Worm (Caenorhabditis elegans) whole organism, L2 larva: ENCODE results near the gene ZK688.5.

ENCODE experiments used
- C34F6.9 ChIP-seq: fragments of 150-350 bp; optimal IDR thresholded peaks from 2 replicates; lab custom pipeline; 2014; ENCODE audit warnings: missing biosample characterization, missing genetic modification characterization
- F13H6.1 ChIP-seq: sonication (generic microtip); optimal IDR thresholded peaks from 2 replicates; lab custom pipeline; 2016; ENCODE audit warnings: missing genetic modification characterization, missing compliant biosample characterization
- R02D3.7 ChIP-seq: fragments of 150-350 bp; optimal IDR thresholded peaks from 2 replicates; lab custom pipeline; 2014; ENCODE audit warnings: missing biosample characterization, missing genetic modification characterization
- Y55F3AM.14 ChIP-seq: fragments of 200-800 bp; sonication (Bioruptor generic); optimal IDR thresholded peaks from 2 replicates; lab custom pipeline; 2018; ENCODE audit warnings: mild to moderate bottlenecking, missing genetic modification characterization, missing compliant biosample characterization
- alr-1 ChIP-seq: fragments of 150-350 bp; optimal IDR thresholded peaks from 2 replicates; lab custom pipeline; 2014; ENCODE audit warnings: missing biosample characterization, missing genetic modification characterization
- aly-2 ChIP-seq: fragments of 150-350 bp; optimal IDR thresholded peaks from 2 replicates; lab custom pipeline; 2014; ENCODE audit warnings: missing biosample characterization, missing genetic modification characterization
- ama-1 ChIP-seq: fragments of 150-350 bp; optimal IDR thresholded peaks from 2 replicates; lab custom pipeline; 2018; ENCODE audit warnings: inconsistent platforms
- blmp-1 ChIP-seq: sonication (generic microtip); optimal IDR thresholded peaks from 2 replicates; lab custom pipeline; 2017; ENCODE audit warnings: missing genetic modification characterization, mild to moderate bottlenecking, missing compliant biosample characterization, antibody characterized with exemption, moderate library complexity; ENCODE audit not compliant: insufficient read depth
- ceh-16 ChIP-seq: fragments of 150-350 bp; optimal IDR thresholded peaks from 2 replicates; lab custom pipeline; 2014; ENCODE audit warnings: missing biosample characterization, missing genetic modification characterization
- crh-2 ChIP-seq: sonication (generic microtip); optimal IDR thresholded peaks from 2 replicates; lab custom pipeline; 2017; ENCODE audit warnings: missing biosample characterization, missing genetic modification characterization
- elt-1 ChIP-seq: fragments of 150-350 bp; optimal IDR thresholded peaks from 2 replicates; lab custom pipeline; 2014; ENCODE audit warnings: missing biosample characterization, missing genetic modification characterization
- fos-1 ChIP-seq: fragments of 150-350 bp; optimal IDR thresholded peaks from 2 replicates; lab custom pipeline; 2014; ENCODE audit warnings: missing biosample characterization, missing genetic modification characterization
- gmeb-1 ChIP-seq: fragments of 150-350 bp; optimal IDR thresholded peaks from 2 replicates; lab custom pipeline; 2014; ENCODE audit warnings: missing biosample characterization, missing genetic modification characterization
- lin-13 ChIP-seq: fragments of 150-350 bp; optimal IDR thresholded peaks from 2 replicates; lab custom pipeline; 2014; ENCODE audit warnings: missing biosample characterization, missing genetic modification reagents, missing genetic modification characterization
- lin-39 ChIP-seq: fragments of 150-350 bp; optimal IDR thresholded peaks from 2 replicates; lab custom pipeline; 2014; ENCODE audit warnings: missing biosample characterization, missing genetic modification reagents, missing genetic modification characterization
- lsy-2 ChIP-seq, 2 experiments: fragments of 150-350 bp in 1 of 2; sonication (generic microtip) in 1 of 2; optimal IDR thresholded peaks; 2 replicates each; lab custom pipeline; 2014 to 2017; ENCODE audit warnings: missing biosample characterization in 2 of 2, missing genetic modification characterization in 2 of 2
- mab-5 ChIP-seq: fragments of 150-350 bp; optimal IDR thresholded peaks from 2 replicates; lab custom pipeline; 2014; ENCODE audit warnings: missing biosample characterization, missing genetic modification characterization
- nhr-10 ChIP-seq: sonication (generic microtip); optimal IDR thresholded peaks from 2 replicates; lab custom pipeline; 2017; ENCODE audit warnings: missing biosample characterization, missing genetic modification characterization
- nhr-11 ChIP-seq: fragments of 150-350 bp; optimal IDR thresholded peaks from 2 replicates; lab custom pipeline; 2014; ENCODE audit warnings: missing biosample characterization, missing genetic modification characterization
- nhr-12 ChIP-seq: fragments of 150-350 bp; optimal IDR thresholded peaks from 2 replicates; lab custom pipeline; 2014; ENCODE audit warnings: missing biosample characterization, missing genetic modification characterization
- nhr-129 ChIP-seq: fragments of 150-350 bp; optimal IDR thresholded peaks from 2 replicates; lab custom pipeline; 2014; ENCODE audit warnings: missing biosample characterization, missing genetic modification characterization
- nhr-21 ChIP-seq: fragments of 150-350 bp; optimal IDR thresholded peaks from 2 replicates; lab custom pipeline; 2014; ENCODE audit warnings: missing biosample characterization, missing genetic modification characterization
- nhr-23 ChIP-seq: fragments of 150-350 bp; optimal IDR thresholded peaks from 2 replicates; lab custom pipeline; 2014; ENCODE audit warnings: missing biosample characterization, missing genetic modification reagents, missing genetic modification characterization
- nhr-237 ChIP-seq: fragments of 150-350 bp; optimal IDR thresholded peaks from 2 replicates; lab custom pipeline; 2014; ENCODE audit warnings: missing biosample characterization, missing genetic modification characterization
- nhr-25 ChIP-seq: fragments of 150-350 bp; sonication (generic microtip); optimal IDR thresholded peaks from 3 replicates; lab custom pipeline; 2014; ENCODE audit warnings: missing biosample characterization, missing genetic modification characterization
- nhr-6 ChIP-seq: fragments of 150-350 bp; optimal IDR thresholded peaks from 2 replicates; lab custom pipeline; 2014; ENCODE audit warnings: missing biosample characterization, missing genetic modification characterization
- nhr-77 ChIP-seq: fragments of 150-350 bp; optimal IDR thresholded peaks from 2 replicates; lab custom pipeline; 2014; ENCODE audit warnings: missing biosample characterization, missing genetic modification characterization
- sem-4 ChIP-seq: fragments of 150-350 bp; optimal IDR thresholded peaks from 2 replicates; lab custom pipeline; 2014; ENCODE audit warnings: missing biosample characterization, missing genetic modification reagents, missing genetic modification characterization
- sma-3 ChIP-seq: sonication (generic microtip); optimal IDR thresholded peaks from 2 replicates; lab custom pipeline; 2016; ENCODE audit warnings: missing genetic modification reagents, missing genetic modification characterization, missing compliant biosample characterization
- snpc-4 ChIP-seq: fragments of 150-350 bp; optimal IDR thresholded peaks from 2 replicates; lab custom pipeline; 2014; ENCODE audit warnings: missing biosample characterization, missing genetic modification characterization
- unc-39 ChIP-seq: fragments of 150-350 bp; optimal IDR thresholded peaks from 2 replicates; lab custom pipeline; 2014; ENCODE audit warnings: missing biosample characterization, missing genetic modification characterization
- unc-55 ChIP-seq: fragments of 150-350 bp; sonication (generic microtip); optimal IDR thresholded peaks from 3 replicates; lab custom pipeline; 2014; ENCODE audit warnings: missing biosample characterization, missing genetic modification reagents, missing genetic modification characterization
- ztf-1 ChIP-seq: fragments of 200-800 bp; sonication (Bioruptor generic); conservative IDR thresholded peaks from 2 replicates; pipeline ENCODE4 v1.3.6; 2022; ENCODE audit warnings: missing genetic modification characterization, missing compliant biosample characterization
- ztf-4 ChIP-seq: fragments of 150-350 bp; optimal IDR thresholded peaks from 2 replicates; lab custom pipeline; 2014; ENCODE audit warnings: missing biosample characterization, missing genetic modification characterization

ZK688.5 gene

ce11 chrIII:7937548-7937947, 46.1 kb upstream of the ZK688.5 start, which contains the start of gene C29E4.10:
C29E4.10 (plus strand) TSS chrIII:7937848.
- no peak for TF ChIP-seq ama-1 (lab: Kevin White, UChicago)

DNA sequence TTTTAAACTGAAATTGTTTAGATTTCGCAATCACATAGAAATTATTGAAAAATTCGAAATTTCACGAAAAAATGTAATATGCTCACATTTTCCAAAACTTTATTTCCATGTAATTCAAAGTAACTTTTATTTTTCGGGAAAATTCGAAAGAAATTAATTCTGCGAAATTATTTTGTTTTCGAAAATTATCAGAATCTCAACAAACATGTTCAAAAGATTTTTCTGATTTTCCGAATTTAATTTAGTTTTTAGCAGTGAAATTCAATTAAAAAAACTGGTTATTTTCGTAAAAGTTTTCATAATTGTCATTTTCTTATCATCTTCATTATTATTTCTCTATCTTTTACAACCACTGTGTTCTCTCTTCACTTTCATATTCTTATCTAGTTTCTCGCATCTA, 41.8 kb upstream of the ZK688.5 start, which contains the start of gene ran-2:
Gene ran-2 (plus strand): TSS at position 301 of the 400 bp plus-strand sequence.
- TF ChIP-seq mab-5 (tag; lab: Kevin White, UChicago), result no peak
- peak; percentile 6 for TF ChIP-seq blmp-1 (tag; lab: Kevin White, UChicago)
- no peak for TF ChIP-seq nhr-21 (tag; lab: Kevin White, UChicago)
- no peak for TF ChIP-seq nhr-23 (tag; lab: Kevin White, UChicago)
- no peak for TF ChIP-seq unc-39 (tag; lab: Kevin White, UChicago)
- TF ChIP-seq snpc-4, result no peak
- TF ChIP-seq fos-1 (tag; lab: Kevin White, UChicago), result peak; percentile 34

DNA sequence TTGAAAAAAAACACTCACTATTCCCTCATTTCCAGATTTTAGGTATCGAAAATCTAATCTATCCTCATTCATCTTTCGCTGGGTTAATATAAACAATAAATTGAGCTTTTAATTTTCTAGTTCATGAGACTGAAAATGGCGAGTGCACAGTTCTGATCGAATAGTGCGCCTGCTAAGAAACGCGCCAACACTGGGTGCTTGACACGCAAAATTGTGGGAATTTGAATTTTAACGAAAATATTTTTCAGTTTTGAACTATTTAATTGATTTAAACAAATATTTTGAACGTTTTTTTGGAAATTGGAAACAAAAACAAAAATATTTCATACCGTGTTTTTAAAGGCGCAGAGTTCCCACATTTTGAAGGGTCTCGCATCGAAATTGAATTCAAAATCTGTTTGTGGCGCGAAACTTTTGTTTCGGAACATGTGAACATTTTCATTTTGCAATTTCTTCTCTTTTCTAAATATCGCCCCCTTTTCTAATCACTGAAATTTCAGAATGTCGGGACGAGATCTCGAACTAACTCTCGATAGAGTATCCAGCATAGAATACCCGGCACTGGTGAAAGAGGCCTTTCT, 37.2 kb upstream of the ZK688.5 start, which contains the start of the genes C29E4.13 and npp-15:
Gene C29E4.13 (minus strand): TSS at position 169 of the 581 bp plus-strand sequence.
Gene npp-15 (plus strand): TSS at position 495 of the 581 bp plus-strand sequence.
- TF ChIP-seq unc-55 (GFP tag; lab: Kevin White, UChicago) (peak; percentile 65), mab-5 (tag; lab: Kevin White, UChicago) (no peak), nhr-129 (tag; lab: Kevin White, UChicago) (peak; percentile 39), crh-2 (tag; lab: Kevin White, UChicago) (peak; percentile 50), elt-1 (tag; lab: Kevin White, UChicago) (no peak), nhr-21 (tag; lab: Kevin White, UChicago) (no peak), Y55F3AM.14 (GFP tag; lab: Kevin White, UChicago) (no peak), lsy-2 (tag; optimal IDR thresholded peaks at IDR 0.05; lab: Kevin White, UChicago) (peak; percentile 16 to 79), nhr-25 (peak; percentile 62), gmeb-1 (peak; percentile 78)

DNA sequence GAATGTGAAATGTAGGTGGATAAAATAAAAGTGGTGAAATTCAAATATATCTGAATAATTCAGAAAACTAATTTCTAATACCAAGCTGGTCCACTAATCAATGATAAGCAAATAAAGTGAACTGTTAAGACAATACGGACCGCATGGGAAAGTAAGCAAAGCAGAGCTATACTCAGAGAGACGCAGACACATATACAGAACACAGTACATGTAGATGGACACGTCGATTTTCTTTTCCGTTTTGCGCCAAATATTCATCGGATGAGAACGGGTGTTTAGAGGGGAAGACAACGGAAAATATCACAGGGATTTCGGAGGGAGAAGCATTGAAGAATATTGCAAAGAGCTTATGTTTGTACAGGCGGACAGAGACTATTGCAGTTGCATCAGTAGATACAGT, 34.5 kb upstream of the ZK688.5 start:
- TF ChIP-seq R02D3.7 (no peak), alr-1 (tag; lab: Kevin White, UChicago) (no peak), nhr-10 (tag; lab: Kevin White, UChicago) (no peak), ceh-16 (tag; lab: Kevin White, UChicago) (no peak), nhr-23 (tag; lab: Kevin White, UChicago) (no peak), nhr-12 (tag; lab: Kevin White, UChicago) (no peak), unc-39 (tag; lab: Kevin White, UChicago) (no peak), nhr-21 (tag; lab: Kevin White, UChicago) (no peak), F13H6.1 (tag; lab: Kevin White, UChicago) (no peak), aly-2 (no peak), nhr-11 (tag; lab: Kevin White, UChicago) (no peak), sem-4 (tag; lab: Kevin White, UChicago) (no peak), nhr-129 (tag; lab: Kevin White, UChicago) (no peak), lin-39 (tag; lab: Kevin White, UChicago) (no peak)

- TF ChIP-seq crh-2 (tag; lab: Kevin White, UChicago) (no peak), ztf-1 (GFP tag; lab: Robert Waterston, UW) (no peak), nhr-23 (tag; lab: Kevin White, UChicago) (no peak), ztf-4 (tag; lab: Kevin White, UChicago) (no peak), nhr-237 (no peak), lin-13 (GFP tag; lab: Kevin White, UChicago) (no peak), C34F6.9 (tag; lab: Kevin White, UChicago) (no peak), nhr-77 (tag; lab: Kevin White, UChicago) (no peak), nhr-6 (tag; lab: Kevin White, UChicago) (no peak), nhr-21 (tag; lab: Kevin White, UChicago) (no peak), sma-3 (GFP tag; lab: Kevin White, UChicago) (no peak), nhr-11 (tag; lab: Kevin White, UChicago) (no peak), mab-5 (tag; lab: Kevin White, UChicago) (no peak), snpc-4 (no peak)
These were observed 33.4 kb upstream of the ZK688.5 start, which contains the start of gene tag-250 for ce11 chrIII:7924821-7925220. tag-250 (minus strand) TSS chrIII:7924921.
